Worm (Caenorhabditis elegans): ENCODE measurements around the gene C50B6.3.

DNA sequence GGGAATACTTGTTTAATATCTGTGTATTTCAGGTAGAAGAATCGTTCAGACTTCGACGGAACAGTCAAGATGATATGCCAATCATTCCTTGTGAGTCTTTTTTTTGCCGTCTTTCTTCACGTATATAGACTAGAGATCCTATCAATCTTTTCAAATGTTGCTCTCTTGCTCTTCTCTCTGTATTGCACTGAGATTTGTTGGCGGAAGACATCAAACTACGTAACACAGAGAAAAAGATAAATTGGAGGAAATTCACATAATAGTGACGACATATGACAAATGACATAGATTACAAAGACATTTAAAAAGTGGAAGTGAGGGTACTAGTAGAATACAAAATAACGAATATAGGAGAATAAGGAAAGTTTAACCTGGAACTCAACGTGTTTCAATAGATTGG is 38.4 kb downstream of the C50B6.3 start:
- TF ChIP-seq klf-2 (GFP tag; conservative IDR thresholded peaks at IDR 0.05) (no peak), ztf-29 (GFP tag; IDR thresholded peaks at IDR 0.05) (no peak), med-1 (GFP tag; optimal IDR thresholded peaks at IDR 0.05; ENCODE audit: insufficient read depth) (no peak), T22C8.4 (GFP tag; IDR thresholded peaks at IDR 0.05) (no peak), tab-1 (GFP tag; IDR thresholded peaks at IDR 0.05) (no peak), flt-1 (GFP tag; IDR thresholded peaks at IDR 0.05) (no peak), ztf-23 (GFP tag; IDR thresholded peaks at IDR 0.05) (no peak), ref-1 (GFP tag; conservative IDR thresholded peaks at IDR 0.05) (no peak)

All from whole organism, midembryonic.